Fruit fly (Drosophila melanogaster) S2 (cell line): ENCODE data around the gene CG31279.

Experiments
- CG8478 ChIP-seq: fragments of >200 bp; optimal IDR thresholded peaks from 2 replicates; lab custom pipeline; 2018
- CTCF ChIP-seq, 2 experiments: fragments of >200 bp; optimal IDR thresholded peaks; 2 replicates each; lab custom pipeline; 2018

DNA sequence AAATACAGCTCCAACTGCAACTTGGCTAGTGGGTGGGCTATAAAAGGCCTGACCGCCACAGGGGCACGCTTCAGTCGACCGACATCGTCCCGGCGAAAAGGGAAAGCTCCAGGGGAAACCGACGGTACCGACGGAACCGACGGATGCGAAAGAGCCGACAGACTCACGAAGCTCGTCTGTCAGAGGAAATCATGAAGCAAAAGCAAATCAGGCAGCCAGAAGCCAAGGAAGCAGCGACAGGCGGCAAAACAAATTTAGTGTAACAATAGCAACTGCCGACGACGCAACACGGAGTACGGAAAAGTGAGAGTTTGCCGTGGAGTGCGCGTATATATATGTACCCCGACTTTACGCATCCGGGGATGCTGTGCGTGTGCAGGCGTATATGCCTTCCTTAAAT, 46.6 kb downstream of the CG31279 start, which contains the start of gene Gyc89Db:
- no peak for TF ChIP-seq CTCF (optimal IDR thresholded peaks at IDR 0.05; lab: Kevin White, UChicago)
- no peak for TF ChIP-seq CG8478
